Worm (Caenorhabditis elegans) whole organism, L4 larva: Measurements from ENCODE around the gene K02C4.3.
A peak's percentile ranks its signal among the peaks of the same experiment; 100 is the strongest.

Experiments
- D1046.2 ChIP-seq: fragments of 200-800 bp; sonication (Bioruptor generic); IDR thresholded peaks from 2 replicates; pipeline ENCODE4 v1.3.6; 2022; ENCODE audit warnings: missing genetic modification characterization, missing compliant biosample characterization
- F37D6.2 ChIP-seq: sonication (generic microtip); optimal IDR thresholded peaks from 2 replicates; lab custom pipeline; 2016; ENCODE audit warnings: mild to moderate bottlenecking, missing genetic modification characterization, missing compliant biosample characterization
- R02D3.7 ChIP-seq: fragments of 150-350 bp; sonication (generic microtip); optimal IDR thresholded peaks from 3 replicates; lab custom pipeline; 2014; ENCODE audit warnings: missing biosample characterization, missing genetic modification characterization
- T20F7.1 ChIP-seq: fragments of 200-800 bp; sonication (Bioruptor generic); optimal IDR thresholded peaks from 2 replicates; lab custom pipeline; 2018; ENCODE audit warnings: mild to moderate bottlenecking, missing genetic modification characterization, missing compliant biosample characterization
- Y48G9A.11 ChIP-seq: fragments of 200-800 bp; sonication (Bioruptor generic); IDR thresholded peaks from 2 replicates; pipeline ENCODE4 v1.3.6; 2022; ENCODE audit warnings: missing genetic modification reagents, missing genetic modification characterization, missing compliant biosample characterization
- ama-1 ChIP-seq: fragments of 150-350 bp; optimal IDR thresholded peaks from 2 replicates; lab custom pipeline; 2014; ENCODE audit warnings: inconsistent platforms, mixed read lengths
- attf-4 ChIP-seq: sonication (generic microtip); optimal IDR thresholded peaks from 3 replicates; lab custom pipeline; 2017; ENCODE audit warnings: missing biosample characterization, missing genetic modification characterization
- ceh-20 ChIP-seq: fragments of 200-800 bp; sonication (Bioruptor generic); IDR thresholded peaks from 2 replicates; pipeline ENCODE4 v1.3.6; 2022; ENCODE audit warnings: missing genetic modification reagents, missing genetic modification characterization, missing compliant biosample characterization
- ceh-32 ChIP-seq: sonication (generic microtip); optimal IDR thresholded peaks from 2 replicates; lab custom pipeline; 2016; ENCODE audit warnings: mild to moderate bottlenecking, missing genetic modification characterization, missing compliant biosample characterization; ENCODE audit not compliant: poor library complexity
- ceh-44 ChIP-seq: fragments of 200-800 bp; sonication (Bioruptor generic); IDR thresholded peaks from 2 replicates; pipeline ENCODE4 v1.3.6; 2022; ENCODE audit warnings: missing genetic modification reagents, missing genetic modification characterization, missing compliant biosample characterization
- ceh-62 ChIP-seq: sonication (generic microtip); optimal IDR thresholded peaks from 2 replicates; lab custom pipeline; 2017; ENCODE audit warnings: missing biosample characterization, missing genetic modification characterization
- ceh-82 ChIP-seq: sonication (generic microtip); optimal IDR thresholded peaks from 2 replicates; lab custom pipeline; 2017; ENCODE audit warnings: missing biosample characterization, missing genetic modification characterization
- ces-1 ChIP-seq: fragments of 150-350 bp; sonication (generic microtip); optimal IDR thresholded peaks from 4 replicates; lab custom pipeline; 2014; ENCODE audit warnings: missing biosample characterization, missing genetic modification reagents, missing genetic modification characterization
- cey-2 ChIP-seq: sonication (generic microtip); optimal IDR thresholded peaks from 3 replicates; lab custom pipeline; 2017; ENCODE audit warnings: missing genetic modification characterization, mild to moderate bottlenecking, missing compliant biosample characterization, antibody characterized with exemption, borderline replicate concordance; ENCODE audit not compliant: insufficient read depth
- daf-12 ChIP-seq: fragments of 150-350 bp; optimal IDR thresholded peaks from 2 replicates; lab custom pipeline; 2014; ENCODE audit warnings: missing biosample characterization, missing genetic modification reagents, missing genetic modification characterization
- daf-8 ChIP-seq: fragments of 200-800 bp; sonication (Bioruptor generic); IDR thresholded peaks from 2 replicates; pipeline ENCODE4 v1.3.6; 2022; ENCODE audit warnings: missing genetic modification characterization, missing compliant biosample characterization
- dmd-6 ChIP-seq: fragments of 200-800 bp; sonication (Bioruptor generic); IDR thresholded peaks from 2 replicates; pipeline ENCODE4 v1.3.6; 2022; ENCODE audit warnings: missing genetic modification reagents, missing genetic modification characterization, missing compliant biosample characterization
- dmd-8 ChIP-seq: fragments of 200-800 bp; sonication (Bioruptor generic); IDR thresholded peaks from 2 replicates; pipeline ENCODE4 v1.3.6; 2022; ENCODE audit warnings: missing genetic modification characterization, missing compliant biosample characterization
- dmd-9 ChIP-seq: fragments of 200-800 bp; sonication (Bioruptor generic); IDR thresholded peaks from 2 replicates; pipeline ENCODE4 v1.3.6; 2022; ENCODE audit warnings: missing genetic modification reagents, missing genetic modification characterization, missing compliant biosample characterization
- dpl-1 ChIP-seq: fragments of 150-350 bp; optimal IDR thresholded peaks from 2 replicates; lab custom pipeline; 2014; ENCODE audit warnings: missing biosample characterization, missing genetic modification reagents, missing genetic modification characterization
- egl-27 ChIP-seq: sonication (generic microtip); optimal IDR thresholded peaks from 3 replicates; lab custom pipeline; 2017; ENCODE audit warnings: missing biosample characterization, missing genetic modification reagents, missing genetic modification characterization
- fkh-10 ChIP-seq: fragments of 150-350 bp; optimal IDR thresholded peaks from 2 replicates; lab custom pipeline; 2014; ENCODE audit warnings: missing biosample characterization, missing genetic modification reagents, missing genetic modification characterization
- fos-1 ChIP-seq: fragments of 150-350 bp; optimal IDR thresholded peaks from 2 replicates; lab custom pipeline; 2014; ENCODE audit warnings: missing biosample characterization, missing genetic modification characterization
- hif-1 ChIP-seq, 2 experiments: sonication (generic microtip); optimal IDR thresholded peaks; 2 replicates each; lab custom pipeline; 2016 to 2017; ENCODE audit warnings: missing compliant biosample characterization in 2 of 2, missing genetic modification characterization in 2 of 2, missing genetic modification reagents in 2 of 2, missing genotype in 2 of 2, mild to moderate bottlenecking in 1 of 2
- hmg-1.1 ChIP-seq: fragments of 200-800 bp; sonication (Bioruptor generic); IDR thresholded peaks from 2 replicates; pipeline ENCODE4 v1.3.6; 2022; ENCODE audit warnings: missing genetic modification reagents, missing genetic modification characterization, missing compliant biosample characterization
- jun-1 ChIP-seq: fragments of 150-350 bp; optimal IDR thresholded peaks from 2 replicates; lab custom pipeline; 2014; ENCODE audit warnings: missing biosample characterization, missing genetic modification reagents, missing genetic modification characterization
- lin-13 ChIP-seq: fragments of 150-350 bp; optimal IDR thresholded peaks from 2 replicates; lab custom pipeline; 2014; ENCODE audit warnings: missing biosample characterization, missing genetic modification reagents, missing genetic modification characterization
- lir-3 ChIP-seq: sonication (generic microtip); optimal IDR thresholded peaks from 2 replicates; lab custom pipeline; 2016; ENCODE audit warnings: mild to moderate bottlenecking, missing genetic modification characterization, missing compliant biosample characterization
- madf-9 ChIP-seq: fragments of 200-800 bp; sonication (Bioruptor generic); conservative IDR thresholded peaks from 2 replicates; pipeline ENCODE4 v1.3.6; 2022; ENCODE audit warnings: missing genetic modification reagents, missing genetic modification characterization, missing compliant biosample characterization
- mep-1 ChIP-seq: fragments of 150-350 bp; sonication (generic microtip); optimal IDR thresholded peaks from 3 replicates; lab custom pipeline; 2014; ENCODE audit warnings: missing biosample characterization, missing genetic modification characterization
- mxl-2 ChIP-seq: fragments of 200-800 bp; sonication (Bioruptor generic); conservative IDR thresholded peaks from 2 replicates; pipeline ENCODE4 v1.3.6; 2022; ENCODE audit warnings: missing genetic modification reagents, missing genetic modification characterization, missing compliant biosample characterization
- nhr-10 ChIP-seq: fragments of 150-350 bp; optimal IDR thresholded peaks from 2 replicates; lab custom pipeline; 2014; ENCODE audit warnings: missing biosample characterization, missing genetic modification characterization
- nhr-102 ChIP-seq: sonication (generic microtip); optimal IDR thresholded peaks from 2 replicates; lab custom pipeline; 2016; ENCODE audit warnings: mild to moderate bottlenecking, missing genetic modification characterization, moderate library complexity, missing compliant biosample characterization
- nhr-11 ChIP-seq: fragments of 150-350 bp; optimal IDR thresholded peaks from 2 replicates; lab custom pipeline; 2014; ENCODE audit warnings: missing biosample characterization, missing genetic modification characterization
- nhr-237 ChIP-seq: sonication (generic microtip); optimal IDR thresholded peaks from 2 replicates; lab custom pipeline; 2017; ENCODE audit warnings: missing biosample characterization, missing genetic modification characterization
- nhr-25 ChIP-seq: sonication (generic microtip); optimal IDR thresholded peaks from 2 replicates; lab custom pipeline; 2017; ENCODE audit warnings: missing genetic modification characterization, mild to moderate bottlenecking, missing compliant biosample characterization, antibody characterized with exemption, moderate library complexity, borderline replicate concordance; ENCODE audit not compliant: insufficient read depth
- nhr-28 ChIP-seq: fragments of 150-350 bp; optimal IDR thresholded peaks from 2 replicates; lab custom pipeline; 2014; ENCODE audit warnings: missing biosample characterization, missing genetic modification characterization
- nhr-41 ChIP-seq: fragments of 200-800 bp; sonication (Bioruptor generic); IDR thresholded peaks from 2 replicates; pipeline ENCODE4 v1.3.6; 2022; ENCODE audit warnings: missing genetic modification reagents, missing genetic modification characterization, missing compliant biosample characterization
- nhr-6 ChIP-seq: fragments of 150-350 bp; optimal IDR thresholded peaks from 2 replicates; lab custom pipeline; 2014; ENCODE audit warnings: missing biosample characterization, missing genetic modification characterization
- nhr-77 ChIP-seq: fragments of 150-350 bp; optimal IDR thresholded peaks from 2 replicates; lab custom pipeline; 2014; ENCODE audit warnings: missing biosample characterization, missing genetic modification characterization
- php-3 ChIP-seq: fragments of 200-800 bp; sonication (Bioruptor generic); IDR thresholded peaks from 2 replicates; pipeline ENCODE4 v1.3.6; 2022; ENCODE audit warnings: missing genetic modification reagents, missing genetic modification characterization, missing compliant biosample characterization
- rbr-2 ChIP-seq: sonication (generic microtip); optimal IDR thresholded peaks from 2 replicates; lab custom pipeline; 2016; ENCODE audit warnings: missing genotype, missing genetic modification characterization, missing compliant biosample characterization
- saeg-2 ChIP-seq: fragments of 200-800 bp; sonication (Bioruptor generic); IDR thresholded peaks from 2 replicates; pipeline ENCODE4 v1.3.6; 2022; ENCODE audit warnings: missing genetic modification reagents, missing genetic modification characterization, missing compliant biosample characterization
- sdz-12 ChIP-seq: fragments of 200-800 bp; sonication (Bioruptor generic); optimal IDR thresholded peaks from 2 replicates; lab custom pipeline; 2018; ENCODE audit warnings: mild to moderate bottlenecking, missing genetic modification characterization, missing compliant biosample characterization
- snpc-4 ChIP-seq: fragments of 150-350 bp; optimal IDR thresholded peaks from 2 replicates; lab custom pipeline; 2014; ENCODE audit warnings: missing biosample characterization, missing genetic modification characterization
- spr-3 ChIP-seq: fragments of 200-800 bp; sonication (Bioruptor generic); optimal IDR thresholded peaks from 2 replicates; lab custom pipeline; 2018; ENCODE audit warnings: mild to moderate bottlenecking, missing genetic modification characterization, missing compliant biosample characterization
- tag-97 ChIP-seq: fragments of 200-800 bp; sonication (Bioruptor generic); IDR thresholded peaks from 2 replicates; pipeline ENCODE4 v1.3.6; 2022; ENCODE audit warnings: missing genetic modification characterization, missing compliant biosample characterization
- unc-39 ChIP-seq: sonication (generic microtip); optimal IDR thresholded peaks from 2 replicates; lab custom pipeline; 2017; ENCODE audit warnings: missing biosample characterization, missing genetic modification characterization
- vab-7 ChIP-seq: fragments of 200-800 bp; sonication (Bioruptor generic); IDR thresholded peaks from 2 replicates; pipeline ENCODE4 v1.3.6; 2022; ENCODE audit warnings: missing genetic modification reagents, missing genetic modification characterization, missing compliant biosample characterization
- zag-1 ChIP-seq: fragments of 150-350 bp; optimal IDR thresholded peaks from 2 replicates; lab custom pipeline; 2014; ENCODE audit warnings: missing biosample characterization, missing genetic modification characterization
- zip-2 ChIP-seq: fragments of 150-350 bp; optimal IDR thresholded peaks from 2 replicates; lab custom pipeline; 2014; ENCODE audit warnings: missing biosample characterization, missing genetic modification characterization
- ztf-7 ChIP-seq: fragments of 150-350 bp; optimal IDR thresholded peaks from 2 replicates; lab custom pipeline; 2014; ENCODE audit warnings: missing biosample characterization, missing genetic modification characterization

K02C4.3 gene

ce11 chrII:8131413-8131966, 44.8 kb upstream of the K02C4.3 start (continued):
- TF ChIP-seq unc-39 (tag; lab: Kevin White, UChicago) (no peak), nhr-10 (tag; lab: Kevin White, UChicago) (no peak), nhr-41 (GFP tag; lab: Robert Waterston, UW) (no peak), php-3 (no peak), Y48G9A.11 (no peak), zip-2 (no peak), mep-1 (tag; lab: Kevin White, UChicago) (peak; percentile 25), tag-97 (GFP tag; lab: Robert Waterston, UW) (no peak), daf-12 (tag; lab: Kevin White, UChicago) (no peak), ceh-20 (peak; percentile 39; the same call in 1 of the 2 replicates), egl-27 (tag; lab: Kevin White, UChicago) (no peak), jun-1 (tag; lab: Kevin White, UChicago) (no peak), rbr-2 (tag; lab: Kevin White, UChicago) (peak; percentile 81), hif-1 (tag; optimal IDR thresholded peaks at IDR 0.05; lab: Kevin White, UChicago) (peak in 1 of 2 experiments; percentile 43), nhr-102 (peak; percentile 9), spr-3 (GFP tag; lab: Kevin White, UChicago) (no peak), ceh-62 (no peak), cey-2 (no peak), ztf-7 (tag; lab: Kevin White, UChicago) (no peak), nhr-25 (tag; lab: Kevin White, UChicago) (peak; percentile 42), madf-9 (GFP tag; lab: Robert Waterston, UW) (no peak), nhr-237 (tag; lab: Kevin White, UChicago) (no peak), attf-4 (tag; lab: Kevin White, UChicago) (no peak), zag-1 (tag; lab: Kevin White, UChicago) (no peak), hmg-1.1 (GFP tag; lab: Robert Waterston, UW) (peak; percentile 67), R02D3.7 (tag; lab: Kevin White, UChicago) (no peak), dpl-1 (GFP tag; lab: Kevin White, UChicago) (no peak), ama-1 (no peak), F37D6.2 (tag; lab: Kevin White, UChicago) (peak; percentile 59), dmd-6 (GFP tag; lab: Robert Waterston, UW) (no peak), saeg-2 (GFP tag; lab: Robert Waterston, UW) (no peak), lir-3 (tag; lab: Kevin White, UChicago) (no peak), fkh-10 (GFP tag; lab: Kevin White, UChicago) (peak; percentile 67), dmd-8 (GFP tag; lab: Robert Waterston, UW) (no peak), dmd-9 (no peak), T20F7.1 (GFP tag; lab: Kevin White, UChicago) (no peak), ceh-82 (tag; lab: Kevin White, UChicago) (no peak), vab-7 (GFP tag; lab: Robert Waterston, UW) (no peak), D1046.2 (GFP tag; lab: Robert Waterston, UW) (0 out of 2 replicates have a peak, but pooled peaks have one; percentile 57), ceh-32 (tag; lab: Kevin White, UChicago) (no peak), nhr-6 (tag; lab: Kevin White, UChicago) (no peak), fos-1 (tag; lab: Kevin White, UChicago) (no peak), ces-1 (no peak), lin-13 (no peak), nhr-11 (tag; lab: Kevin White, UChicago) (peak; percentile 73), daf-8 (GFP tag; lab: Robert Waterston, UW) (no peak), ceh-44 (GFP tag; lab: Robert Waterston, UW) (no peak), snpc-4 (tag; lab: Kevin White, UChicago) (no peak), sdz-12 (GFP tag; lab: Kevin White, UChicago) (no peak), nhr-28 (tag; lab: Kevin White, UChicago) (no peak), nhr-77 (tag; lab: Kevin White, UChicago) (peak; percentile 16), mxl-2 (0 out of 2 replicates have a peak, but pooled peaks have one; percentile 15)
